Worm (Caenorhabditis elegans) whole organism, midembryonic: Measurements from ENCODE around the gene F18E9.8.
"Not testable (repeated sequence)": the region's sequence is repeated elsewhere in the genome, so short reads cannot be mapped to it uniquely, and the experiment has no call there.

Experiments
- T22C8.4 ChIP-seq: fragments of 200-800 bp; sonication (Bioruptor generic); IDR thresholded peaks from 2 replicates; pipeline ENCODE4 v1.3.6; 2022; ENCODE audit warnings: missing genetic modification characterization, missing compliant biosample characterization
- cog-1 ChIP-seq: sonication (generic microtip); optimal IDR thresholded peaks from 2 replicates; lab custom pipeline; 2016; ENCODE audit warnings: missing genetic modification characterization, missing compliant biosample characterization
- flt-1 ChIP-seq: fragments of 200-800 bp; sonication (Bioruptor generic); IDR thresholded peaks from 2 replicates; pipeline ENCODE4 v1.3.6; 2022; ENCODE audit warnings: missing genetic modification characterization, missing compliant biosample characterization
- klf-2 ChIP-seq: fragments of 200-800 bp; sonication (Bioruptor generic); conservative IDR thresholded peaks from 2 replicates; pipeline ENCODE4 v1.3.6; 2022; ENCODE audit warnings: missing genetic modification reagents, missing genetic modification characterization, missing compliant biosample characterization
- med-1 ChIP-seq: sonication (generic microtip); optimal IDR thresholded peaks from 2 replicates; lab custom pipeline; 2017; ENCODE audit warnings: missing genetic modification characterization, mild to moderate bottlenecking, missing compliant biosample characterization, antibody characterized with exemption, missing genetic modification reagents; ENCODE audit not compliant: insufficient read depth
- ref-1 ChIP-seq: fragments of 200-800 bp; sonication (Bioruptor generic); conservative IDR thresholded peaks from 2 replicates; pipeline ENCODE4 v1.3.6; 2022; ENCODE audit warnings: missing genetic modification reagents, missing genetic modification characterization, missing compliant biosample characterization
- tab-1 ChIP-seq: fragments of 200-800 bp; sonication (Bioruptor generic); IDR thresholded peaks from 2 replicates; pipeline ENCODE4 v1.3.6; 2022; ENCODE audit warnings: missing genetic modification characterization, missing compliant biosample characterization
- ztf-23 ChIP-seq: fragments of 200-800 bp; sonication (Bioruptor generic); IDR thresholded peaks from 2 replicates; pipeline ENCODE4 v1.3.6; 2022; ENCODE audit warnings: missing genetic modification reagents, missing genetic modification characterization, missing compliant biosample characterization
- ztf-29 ChIP-seq: fragments of 200-800 bp; sonication (Bioruptor generic); IDR thresholded peaks from 2 replicates; pipeline ENCODE4 v1.3.6; 2022; ENCODE audit warnings: missing genetic modification reagents, missing genetic modification characterization, missing compliant biosample characterization

The F18E9.8 gene

DNA sequence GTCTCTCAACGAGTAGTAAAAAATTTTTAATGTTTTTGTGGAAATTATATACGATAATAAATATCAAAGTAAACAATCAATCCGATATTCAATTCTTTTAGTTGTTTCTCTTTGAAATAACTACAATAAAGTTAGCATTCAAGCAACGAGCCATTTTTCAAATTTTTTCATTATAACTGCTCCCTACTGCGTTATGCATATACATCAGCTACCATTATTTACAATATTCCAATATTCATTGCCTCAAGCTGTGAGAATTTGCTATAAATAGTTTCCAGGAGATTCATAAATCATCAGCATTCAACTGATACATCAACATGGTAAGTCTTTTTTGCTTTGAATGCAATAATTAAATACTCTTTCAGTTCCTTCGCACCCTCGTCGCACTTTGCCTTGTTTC, 44.6 kb downstream of the F18E9.8 start, which contains the start of gene nspc-3:
TSS of gene nspc-3 (plus strand) at position 301 of the 400 bp plus-strand sequence.
- no peak for TF ChIP-seq flt-1 (GFP tag; lab: Robert Waterston, UW)
- TF ChIP-seq ref-1 (GFP tag; lab: Robert Waterston, UW) = no peak
- no peak for TF ChIP-seq T22C8.4
- no peak for TF ChIP-seq tab-1 (GFP tag; lab: Robert Waterston, UW)
- TF ChIP-seq cog-1 (tag; lab: Kevin White, UChicago) = no peak
- no peak for TF ChIP-seq ztf-23 (GFP tag; lab: Robert Waterston, UW)
- no peak for TF ChIP-seq klf-2
- no peak for TF ChIP-seq med-1 (GFP tag; lab: Kevin White, UChicago)
- no peak for TF ChIP-seq ztf-29 (GFP tag; lab: Robert Waterston, UW)

- TF ChIP-seq ztf-23 (GFP tag; lab: Robert Waterston, UW); ref-1 (GFP tag; lab: Robert Waterston, UW); med-1 (GFP tag; lab: Kevin White, UChicago): not testable (repeated sequence)
These were observed 46.3 kb downstream of the F18E9.8 start, which contains the start of gene nspc-1 for ce11 chrX:8535006-8535405. Gene nspc-1, minus strand, starts transcription at chrX:8535106.

ce11 chrX:8527950-8528349, 53.4 kb downstream of the F18E9.8 start, which contains the start of gene flp-5:
Gene flp-5, plus strand, starts transcription at chrX:8528250.
- no peak for TF ChIP-seq cog-1 (tag; lab: Kevin White, UChicago)
- TF ChIP-seq ztf-23 (GFP tag; lab: Robert Waterston, UW) = no peak
- no peak for TF ChIP-seq klf-2
- TF ChIP-seq ztf-29 (GFP tag; lab: Robert Waterston, UW) = no peak
- TF ChIP-seq tab-1 (GFP tag; lab: Robert Waterston, UW) = no peak
- no peak for TF ChIP-seq T22C8.4
- no peak for TF ChIP-seq ref-1 (GFP tag; lab: Robert Waterston, UW)
- TF ChIP-seq med-1 (GFP tag; lab: Kevin White, UChicago) = no peak
